Worm (Caenorhabditis elegans) whole organism, L4/young adult: ENCODE results near the gene nhr-129.

Source experiments
- dao-5 ChIP-seq: sonication (generic microtip); optimal IDR thresholded peaks from 2 replicates; lab custom pipeline; 2016; ENCODE audit warnings: missing genotype, missing genetic modification characterization, moderate library complexity, missing compliant biosample characterization
- him-1 ChIP-seq: sonication (generic microtip); optimal IDR thresholded peaks from 2 replicates; lab custom pipeline; 2016; ENCODE audit warnings: missing genotype, missing genetic modification reagents, missing genetic modification characterization, missing compliant biosample characterization

DNA sequence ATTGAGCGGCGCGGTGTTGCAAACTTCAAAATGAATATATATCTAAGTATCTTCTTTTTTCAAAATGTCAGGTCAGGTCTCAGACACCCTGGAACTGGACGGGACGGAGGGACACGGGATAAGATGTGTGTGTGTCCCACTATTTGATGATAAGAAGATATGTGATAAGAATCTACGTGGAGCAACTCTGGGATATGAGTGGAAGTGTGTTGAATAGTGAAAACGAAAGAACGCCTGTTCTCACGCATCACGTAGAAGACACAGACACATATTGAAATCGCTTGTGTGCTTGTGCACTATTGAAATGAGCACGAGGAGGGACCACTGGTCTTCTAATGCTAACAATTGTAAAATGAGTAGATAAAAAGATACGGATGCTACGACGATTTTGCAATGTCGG lies 35.0 kb downstream of the nhr-129 start, which contains the start of gene uig-1:
- TF ChIP-seq him-1 (tag; lab: Kevin White, UChicago) (no peak), dao-5 (tag; lab: Kevin White, UChicago) (no peak)
